Worm (Caenorhabditis elegans) whole organism, L2 larva: ENCODE data around the gene cox-14.

Experiments
- ama-1 ChIP-seq: fragments of 150-350 bp; optimal IDR thresholded peaks from 2 replicates; lab custom pipeline; 2018; ENCODE audit warnings: inconsistent platforms
- blmp-1 ChIP-seq: sonication (generic microtip); optimal IDR thresholded peaks from 2 replicates; lab custom pipeline; 2017; ENCODE audit warnings: missing genetic modification characterization, mild to moderate bottlenecking, missing compliant biosample characterization, antibody characterized with exemption, moderate library complexity; ENCODE audit not compliant: insufficient read depth
- elt-1 ChIP-seq: fragments of 150-350 bp; optimal IDR thresholded peaks from 2 replicates; lab custom pipeline; 2014; ENCODE audit warnings: missing biosample characterization, missing genetic modification characterization
- elt-3 ChIP-seq: sonication (generic microtip); optimal IDR thresholded peaks from 2 replicates; lab custom pipeline; 2017; ENCODE audit warnings: missing biosample characterization, missing genetic modification characterization
- lsy-2 ChIP-seq, 2 experiments: fragments of 150-350 bp in 1 of 2; sonication (generic microtip) in 1 of 2; optimal IDR thresholded peaks; 2 replicates each; lab custom pipeline; 2014 to 2017; ENCODE audit warnings: missing biosample characterization in 2 of 2, missing genetic modification characterization in 2 of 2
- nhr-23 ChIP-seq: fragments of 150-350 bp; optimal IDR thresholded peaks from 2 replicates; lab custom pipeline; 2014; ENCODE audit warnings: missing biosample characterization, missing genetic modification reagents, missing genetic modification characterization
- nhr-237 ChIP-seq: fragments of 150-350 bp; optimal IDR thresholded peaks from 2 replicates; lab custom pipeline; 2014; ENCODE audit warnings: missing biosample characterization, missing genetic modification characterization
- sma-9 ChIP-seq, 2 experiments: fragments of 150-350 bp in 1 of 2; sonication (generic microtip) in 1 of 2; optimal IDR thresholded peaks; 2 replicates each; lab custom pipeline; 2014 to 2016; ENCODE audit warnings: missing genetic modification characterization in 2 of 2, mild to moderate bottlenecking in 1 of 2, missing biosample characterization in 1 of 2, missing compliant biosample characterization in 1 of 2, missing genetic modification reagents in 1 of 2, moderate library complexity in 1 of 2
- snpc-4 ChIP-seq: fragments of 150-350 bp; optimal IDR thresholded peaks from 2 replicates; lab custom pipeline; 2014; ENCODE audit warnings: missing biosample characterization, missing genetic modification characterization
- unc-39 ChIP-seq: fragments of 150-350 bp; optimal IDR thresholded peaks from 2 replicates; lab custom pipeline; 2014; ENCODE audit warnings: missing biosample characterization, missing genetic modification characterization
- ztf-11 ChIP-seq: sonication (generic microtip); optimal IDR thresholded peaks from 2 replicates; lab custom pipeline; 2017; ENCODE audit warnings: missing biosample characterization, missing genetic modification characterization
- ztf-4 ChIP-seq: fragments of 150-350 bp; optimal IDR thresholded peaks from 2 replicates; lab custom pipeline; 2014; ENCODE audit warnings: missing biosample characterization, missing genetic modification characterization

DNA sequence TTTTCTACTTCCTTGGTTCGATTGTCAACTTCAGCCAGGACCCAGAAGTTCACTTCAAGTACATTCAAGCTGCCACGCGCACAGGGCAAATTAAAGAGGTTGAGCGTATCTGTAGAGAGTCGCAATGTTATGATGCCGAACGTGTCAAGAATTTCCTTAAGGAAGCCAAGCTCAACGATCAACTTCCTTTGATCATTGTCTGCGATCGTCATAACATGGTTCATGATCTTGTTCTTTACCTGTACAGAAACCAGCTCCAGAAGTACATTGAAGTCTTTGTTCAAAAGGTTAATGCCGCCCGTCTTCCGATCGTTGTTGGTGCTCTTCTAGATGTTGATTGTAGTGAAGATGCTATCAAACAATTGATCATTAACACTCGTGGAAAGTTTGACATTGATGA is 12.4 kb upstream of the cox-14 start:
- TF ChIP-seq ztf-11 (tag; lab: Kevin White, UChicago) (no peak), elt-3 (no peak), sma-9 (GFP tag; optimal IDR thresholded peaks at IDR 0.05; lab: Kevin White, UChicago) (no peak), sma-9 (tag; optimal IDR thresholded peaks at IDR 0.05; lab: Kevin White, UChicago) (no peak), nhr-237 (tag; lab: Kevin White, UChicago) (no peak), ama-1 (no peak), nhr-23 (tag; lab: Kevin White, UChicago) (no peak), blmp-1 (tag; lab: Kevin White, UChicago) (no peak), ztf-4 (tag; lab: Kevin White, UChicago) (no peak), lsy-2 (tag; optimal IDR thresholded peaks at IDR 0.05; lab: Kevin White, UChicago) (no peak), unc-39 (tag; lab: Kevin White, UChicago) (no peak), snpc-4 (tag; lab: Kevin White, UChicago) (no peak), elt-1 (no peak)
